Worm (Caenorhabditis elegans) whole organism, early embryonic: ENCODE data around the gene Y38C1AA.19.

Experiments
- ama-1 ChIP-seq: fragments of 150-350 bp; optimal IDR thresholded peaks from 2 replicates; lab custom pipeline; 2014
- ets-7 ChIP-seq: sonication (generic microtip); optimal IDR thresholded peaks from 2 replicates; lab custom pipeline; 2016; ENCODE audit warnings: missing genotype, missing genetic modification characterization, missing compliant biosample characterization
- flt-1 ChIP-seq: fragments of 200-800 bp; sonication (Bioruptor generic); IDR thresholded peaks from 2 replicates; pipeline ENCODE4 v1.3.6; 2022; ENCODE audit warnings: missing genetic modification characterization, missing compliant biosample characterization
- pes-1 ChIP-seq: fragments of 200-800 bp; sonication (Bioruptor generic); IDR thresholded peaks from 2 replicates; pipeline ENCODE4 v1.3.6; 2022; ENCODE audit warnings: missing genetic modification reagents, missing genetic modification characterization, missing compliant biosample characterization
- sea-1 ChIP-seq: fragments of 200-800 bp; sonication (Bioruptor generic); conservative IDR thresholded peaks from 2 replicates; pipeline ENCODE4 v1.3.6; 2022; ENCODE audit warnings: missing genetic modification characterization, missing compliant biosample characterization
- tbx-37 ChIP-seq: fragments of 200-800 bp; sonication (Bioruptor generic); conservative IDR thresholded peaks from 2 replicates; pipeline ENCODE4 v1.3.6; 2022; ENCODE audit warnings: missing genetic modification reagents, missing genetic modification characterization, missing compliant biosample characterization

DNA sequence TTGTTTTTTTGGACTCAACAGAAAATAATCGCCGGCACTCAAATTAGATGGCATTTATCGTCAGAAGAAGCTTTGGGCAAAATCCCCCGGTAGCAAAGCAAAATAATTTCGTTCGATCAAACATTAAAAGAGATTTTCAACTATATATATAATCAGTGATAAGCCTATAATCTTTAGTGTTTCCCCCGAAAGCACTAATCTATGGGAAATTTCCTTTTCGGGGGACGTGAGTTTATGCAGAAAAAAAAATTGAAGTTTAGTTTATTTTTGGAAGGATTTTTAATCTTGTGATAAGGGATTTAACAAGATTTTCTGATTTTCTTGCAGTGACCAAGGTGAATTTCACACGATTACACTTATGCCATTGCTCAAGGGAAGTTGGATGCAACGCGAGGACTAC is 26.0 kb upstream of the Y38C1AA.19 start:
- TF ChIP-seq ets-7 (tag; lab: Kevin White, UChicago), result no peak
- TF ChIP-seq flt-1 (GFP tag; lab: Robert Waterston, UW), result no peak
- no peak for TF ChIP-seq ama-1 (lab: Kevin White, UChicago)
- no peak for TF ChIP-seq sea-1 (GFP tag; lab: Robert Waterston, UW)
- no peak for TF ChIP-seq pes-1 (GFP tag; lab: Robert Waterston, UW)
- TF ChIP-seq tbx-37 (GFP tag; lab: Robert Waterston, UW), result no peak
